Worm (Caenorhabditis elegans) whole organism, dauer: ENCODE results near the gene C55A6.6.

ENCODE experiments used
- unc-62 ChIP-seq: sonication (generic microtip); optimal IDR thresholded peaks from 2 replicates; lab custom pipeline; 2017; ENCODE audit warnings: missing biosample characterization, missing genetic modification reagents, missing genetic modification characterization

C55A6.6 gene

DNA sequence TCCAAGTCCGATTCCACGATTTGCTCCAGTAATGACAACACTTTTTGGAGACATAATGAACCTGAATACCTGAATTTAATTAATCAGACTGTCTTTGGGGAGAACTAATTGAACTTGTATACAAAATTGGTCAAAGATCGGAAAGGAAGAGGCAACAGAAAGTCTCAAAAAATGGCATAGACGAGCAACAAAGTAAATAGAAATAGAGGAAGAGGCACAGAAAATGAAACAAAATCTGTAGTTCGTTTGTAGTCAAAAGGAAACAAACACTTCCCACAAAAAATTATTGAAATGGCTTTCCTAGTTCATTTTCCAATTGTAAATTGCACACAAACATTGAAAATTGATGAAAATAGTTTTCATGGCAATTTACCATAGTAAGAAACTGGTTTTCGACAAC is at the start of gene C55A6.6:
Gene C55A6.6 (minus strand): TSS at position 61 of the 400 bp plus-strand sequence.
- no peak for TF ChIP-seq unc-62 (GFP tag; lab: Kevin White, UChicago)

DNA sequence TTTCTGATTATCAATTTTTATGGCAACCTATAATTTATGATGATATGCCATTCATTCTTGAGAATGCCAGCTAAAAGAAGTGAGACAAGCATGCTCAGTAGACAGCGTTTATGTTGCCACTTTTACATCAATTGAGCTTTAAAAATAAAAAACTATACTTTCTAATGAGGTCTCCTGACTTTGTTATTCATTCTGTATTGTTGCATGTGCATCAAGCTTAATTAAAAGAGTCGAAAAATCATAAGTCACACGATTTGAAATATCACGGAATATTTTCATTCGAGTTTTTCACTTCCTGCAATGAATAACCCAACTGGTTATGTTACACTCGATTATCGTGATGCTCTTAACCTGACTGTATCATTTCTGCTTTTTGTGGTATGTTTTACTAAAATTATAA is 48.1 kb upstream of the C55A6.6 start, which contains the start of gene srx-86:
Gene srx-86 (plus strand): TSS at position 301 of the 400 bp plus-strand sequence.
- TF ChIP-seq unc-62 (GFP tag; lab: Kevin White, UChicago), result no peak

DNA sequence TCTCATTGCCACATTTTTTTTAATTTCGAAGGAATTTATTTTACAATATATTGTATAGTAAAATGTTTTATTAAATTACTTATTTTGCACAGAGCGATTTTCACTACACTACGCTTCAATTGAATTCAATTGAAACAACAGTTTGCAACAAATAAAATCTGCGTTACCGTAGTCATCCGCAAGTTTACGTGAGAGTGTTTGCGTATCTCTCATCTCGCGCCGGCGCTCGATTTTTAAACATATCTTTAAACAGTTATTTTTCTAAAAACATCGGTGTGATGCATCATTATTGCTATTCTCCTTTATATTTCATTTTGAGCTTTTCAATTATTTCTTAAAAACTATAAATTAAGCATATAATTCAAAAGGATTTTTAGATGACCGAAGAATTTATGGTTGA is 39.7 kb upstream of the C55A6.6 start, which contains the start of gene duo-1:
Gene duo-1 (plus strand): TSS at position 371 of the 400 bp plus-strand sequence.
- no peak for TF ChIP-seq unc-62 (GFP tag; lab: Kevin White, UChicago)

- no peak for TF ChIP-seq unc-62 (GFP tag; lab: Kevin White, UChicago)
Measured at ce11 chrV:11552379-11552778, 37.8 kb upstream of the C55A6.6 start, which contains the start of gene srx-85. srx-85 (plus strand) TSS chrV:11552679.

ce11 chrV:11548914-11549406 is 34.4 kb upstream of the C55A6.6 start, which contains the start of the genes F38B7.17 and F38B7.3:
F38B7.17 (minus strand) TSS chrV:11548964.
F38B7.3 (plus strand) TSS chrV:11549107.
- TF ChIP-seq unc-62 (GFP tag; lab: Kevin White, UChicago), result no peak

DNA sequence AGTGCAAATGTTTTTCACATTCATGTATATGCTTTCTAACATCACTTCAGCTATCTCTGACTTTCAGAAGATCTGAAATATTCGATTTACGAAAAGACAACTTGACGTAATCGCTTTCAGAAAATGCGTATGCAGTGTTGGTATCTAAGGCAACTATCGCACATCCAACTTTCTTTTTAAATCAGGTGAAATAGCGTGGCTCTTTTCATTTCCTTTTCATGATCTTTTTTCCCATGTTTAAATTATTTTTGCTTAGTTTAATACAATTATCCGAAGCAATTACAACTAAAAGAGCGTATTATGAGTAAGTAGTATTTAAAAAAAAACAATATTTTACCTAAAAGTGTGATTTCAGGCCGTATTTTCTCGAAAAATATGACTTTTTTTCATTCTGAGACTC is 32.3 kb upstream of the C55A6.6 start, which contains the start of gene F38B7.11:
Gene F38B7.11 (plus strand): TSS at position 301 of the 400 bp plus-strand sequence.
- no peak for TF ChIP-seq unc-62 (GFP tag; lab: Kevin White, UChicago)

ce11 chrV:11545227-11545626 is 30.7 kb upstream of the C55A6.6 start, which contains the start of gene F38B7.10:
F38B7.10 (plus strand) TSS chrV:11545527.
- TF ChIP-seq unc-62 (GFP tag; lab: Kevin White, UChicago), result no peak

- no peak for TF ChIP-seq unc-62 (GFP tag; lab: Kevin White, UChicago)
Measured at ce11 chrV:11543564-11543963, 29.0 kb upstream of the C55A6.6 start, which contains the start of gene F38B7.2. F38B7.2 (plus strand) TSS chrV:11543963.

- TF ChIP-seq unc-62 (GFP tag; lab: Kevin White, UChicago), result no peak
Measured at ce11 chrV:11541284-11541683, 26.7 kb upstream of the C55A6.6 start.

ce11 chrV:11539502-11539901 is 25.0 kb upstream of the C55A6.6 start:
- no peak for TF ChIP-seq unc-62 (GFP tag; lab: Kevin White, UChicago)

- no peak for TF ChIP-seq unc-62 (GFP tag; lab: Kevin White, UChicago)
Measured at ce11 chrV:11536667-11537066, 22.1 kb upstream of the C55A6.6 start.

DNA sequence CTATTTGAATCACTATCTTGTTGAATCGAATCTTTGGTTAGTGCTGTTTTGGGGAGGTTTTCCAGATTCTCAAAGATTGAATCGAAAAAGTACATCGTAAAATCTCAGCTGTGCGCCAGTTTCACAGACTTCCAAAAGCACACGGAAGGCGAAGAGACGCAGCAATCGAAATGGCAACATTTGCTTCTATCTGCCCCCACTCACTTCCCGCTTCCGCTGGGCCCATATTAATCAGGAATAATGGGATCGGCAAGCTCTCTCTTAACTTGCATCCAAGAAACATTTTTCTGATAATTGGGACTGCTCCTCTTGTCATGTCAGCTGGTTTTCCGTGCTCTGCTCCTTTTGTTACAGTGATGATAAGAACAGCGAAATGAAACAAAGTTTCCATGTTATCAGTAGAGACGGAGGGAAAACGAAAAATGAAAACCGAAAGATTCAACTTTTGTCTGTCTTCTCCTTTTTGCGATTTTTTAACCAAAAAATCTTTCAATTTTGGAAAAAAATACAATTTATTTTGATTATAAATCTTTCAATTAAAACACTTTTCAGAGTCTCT is 21.0 kb upstream of the C55A6.6 start:
- no peak for TF ChIP-seq unc-62 (GFP tag; lab: Kevin White, UChicago)

DNA sequence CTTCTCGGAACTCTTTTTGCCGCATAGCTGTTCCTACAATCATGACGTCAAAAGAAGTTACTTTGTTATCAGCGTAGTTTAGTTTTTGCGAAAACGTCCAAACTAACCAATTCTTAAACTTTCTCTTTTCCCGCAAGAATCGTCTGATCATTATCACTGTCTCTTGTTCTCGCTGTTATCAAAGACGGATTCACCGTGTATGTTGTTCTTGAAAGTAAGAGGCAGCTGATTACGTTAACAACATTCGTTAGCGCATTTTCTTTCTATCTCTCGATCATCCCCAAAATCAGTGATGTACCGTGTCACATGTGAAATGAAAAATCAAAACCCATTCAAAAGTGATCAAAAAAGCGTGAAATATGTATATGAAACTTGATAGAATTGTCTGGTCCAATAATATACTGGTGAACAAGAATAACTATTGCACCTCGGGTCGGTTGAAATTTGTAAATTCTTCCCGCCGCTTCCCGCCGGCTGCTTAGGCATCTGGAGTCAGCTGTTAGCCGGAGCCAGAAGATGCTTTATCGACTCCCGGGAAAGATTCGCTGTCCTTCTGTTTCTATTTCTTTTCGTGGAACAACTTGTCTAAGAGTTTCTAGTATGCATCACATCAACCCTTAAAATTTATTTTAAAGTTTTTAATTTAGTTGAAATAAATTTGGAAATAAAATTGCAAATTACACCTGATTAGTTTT is 20.1 kb upstream of the C55A6.6 start:
- TF ChIP-seq unc-62 (GFP tag; lab: Kevin White, UChicago), result no peak

ce11 chrV:11533365-11533949 is 18.9 kb upstream of the C55A6.6 start:
- TF ChIP-seq unc-62 (GFP tag; lab: Kevin White, UChicago), result no peak

DNA sequence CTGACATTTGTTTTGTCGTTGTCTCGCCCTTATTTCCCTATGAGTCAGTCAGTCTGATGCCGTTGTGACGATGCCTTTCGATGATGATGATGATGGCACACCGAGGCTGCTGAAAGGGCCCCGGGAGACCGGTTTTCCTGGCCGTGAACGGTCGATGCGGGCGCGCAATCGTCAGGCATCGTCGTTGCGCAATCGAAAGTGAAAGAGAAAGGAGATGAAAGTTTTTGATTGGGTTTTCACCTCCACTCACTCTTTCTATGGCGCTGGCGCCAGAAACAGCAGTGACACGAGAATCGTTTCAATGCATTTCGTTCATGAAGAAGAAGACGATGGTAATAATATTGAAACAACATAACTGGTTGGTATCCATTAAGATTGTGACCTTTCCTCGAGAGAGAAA is 18.4 kb upstream of the C55A6.6 start:
- TF ChIP-seq unc-62 (GFP tag; lab: Kevin White, UChicago), result no peak

DNA sequence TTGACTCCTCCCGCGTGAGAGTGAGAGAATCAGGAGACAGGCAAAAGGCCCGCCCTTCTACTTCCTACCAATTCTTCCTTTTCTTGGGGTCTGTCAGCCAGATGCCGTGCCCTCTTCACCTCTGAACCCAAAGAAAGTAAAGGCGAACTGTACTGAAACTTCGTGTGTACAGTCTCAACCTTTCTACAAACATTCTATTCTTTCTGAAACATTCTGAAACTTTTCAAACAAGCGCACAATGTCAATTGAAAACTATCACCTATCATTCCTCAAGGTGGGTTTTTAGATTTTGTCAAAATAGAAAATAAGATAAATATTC is 18.0 kb upstream of the C55A6.6 start:
- TF ChIP-seq unc-62 (GFP tag; lab: Kevin White, UChicago), result no peak
